Fruit fly (Drosophila melanogaster): ENCODE results near the gene Actbeta.

- TF ChIP-seq CG10348 (GFP tag; IDR thresholded peaks at IDR 0.05), result no peak
- TF ChIP-seq CG17806 (tag; optimal IDR thresholded peaks at IDR 0.05), result no peak
- no peak for TF ChIP-seq CG13204 (GFP tag; optimal IDR thresholded peaks at IDR 0.05)
- TF ChIP-seq CG8301 (tag; optimal IDR thresholded peaks at IDR 0.05), result no peak
- TF ChIP-seq CG4496 (GFP tag; IDR thresholded peaks at IDR 0.05), result no peak
- no peak for TF ChIP-seq D1 (tag; optimal IDR thresholded peaks at IDR 0.05)
- no peak for TF ChIP-seq CG14655 (GFP tag; optimal IDR thresholded peaks at IDR 0.05)
- no peak for TF ChIP-seq CG9948 (tag; optimal IDR thresholded peaks at IDR 0.05)
- TF ChIP-seq rn (GFP tag; IDR thresholded peaks at IDR 0.05), result no peak
Measured at dm6 chr4:1029198-1029795, 55.3 kb downstream of the Actbeta start, which contains the start of gene Mpv17.

Measured in whole organism, pupa.